Fruit fly (Drosophila melanogaster) whole organism, prepupa: ENCODE data around the gene dally.

ENCODE experiments used
- Blimp-1 ChIP-seq: fragments of 200-800 bp; sonication (Bioruptor generic); optimal IDR thresholded peaks from 3 replicates; lab custom pipeline; 2017; ENCODE audit warnings: missing biosample characterization, missing genetic modification characterization, mild to moderate bottlenecking, moderate library complexity, missing genetic modification reagents
- CG10669 ChIP-seq: fragments of 200-800 bp; sonication (Bioruptor generic); optimal IDR thresholded peaks from 3 replicates; lab custom pipeline; 2018; ENCODE audit warnings: missing biosample characterization, mild to moderate bottlenecking, missing genetic modification characterization, moderate library complexity
- CG11762 ChIP-seq: fragments of 200-800 bp; sonication (Bioruptor generic); optimal IDR thresholded peaks from 3 replicates; lab custom pipeline; 2016; ENCODE audit warnings: missing biosample characterization, missing genetic modification characterization; ENCODE audit not compliant: insufficient read depth
- CG11902 ChIP-seq: fragments of 200-800 bp; sonication (Bioruptor generic); optimal IDR thresholded peaks from 3 replicates; lab custom pipeline; 2016; ENCODE audit warnings: missing biosample characterization, missing genetic modification characterization
- CG15336 ChIP-seq: fragments of 200-800 bp; sonication (Bioruptor generic); IDR thresholded peaks from 2 replicates; pipeline ENCODE4 v1.3.6; 2022; ENCODE audit warnings: missing biosample characterization, missing genetic modification characterization
- CG1621 ChIP-seq: fragments of 200-800 bp; sonication (Bioruptor generic); optimal IDR thresholded peaks from 3 replicates; lab custom pipeline; 2018; ENCODE audit warnings: missing biosample characterization, mild to moderate bottlenecking, missing genetic modification characterization
- CG3032 ChIP-seq: fragments of 200-800 bp; optimal IDR thresholded peaks from 2 replicates; lab custom pipeline; 2019; ENCODE audit warnings: missing biosample characterization, mild to moderate bottlenecking, missing genetic modification characterization, moderate library complexity
- CG31627 ChIP-seq: fragments of 200-800 bp; sonication (Bioruptor generic); optimal IDR thresholded peaks from 3 replicates; lab custom pipeline; 2016; ENCODE audit warnings: missing biosample characterization, missing genetic modification characterization
- CG32006 ChIP-seq: fragments of 200-800 bp; sonication (Bioruptor generic); optimal IDR thresholded peaks from 3 replicates; lab custom pipeline; 2017; ENCODE audit warnings: missing biosample characterization, mild to moderate bottlenecking, missing genetic modification characterization
- CG3919 ChIP-seq: fragments of 200-800 bp; sonication (Bioruptor generic); optimal IDR thresholded peaks from 3 replicates; lab custom pipeline; 2016; ENCODE audit warnings: missing biosample characterization, missing genetic modification characterization
- CG6163 ChIP-seq: fragments of 200-800 bp; sonication (Bioruptor generic); IDR thresholded peaks from 3 replicates; pipeline ENCODE4 v1.3.6; 2022; ENCODE audit warnings: missing biosample characterization, missing genetic modification characterization
- CG6276 ChIP-seq: fragments of 200-800 bp; sonication (Bioruptor generic); optimal IDR thresholded peaks from 2 replicates; lab custom pipeline; 2017; ENCODE audit warnings: missing biosample characterization, mild to moderate bottlenecking, missing genetic modification characterization
- CG6792 ChIP-seq: fragments of 200-800 bp; sonication (Bioruptor generic); optimal IDR thresholded peaks from 3 replicates; lab custom pipeline; 2016; ENCODE audit warnings: missing biosample characterization, missing genetic modification characterization
- CG6808 ChIP-seq: fragments of 200-800 bp; sonication (Bioruptor generic); optimal IDR thresholded peaks from 3 replicates; lab custom pipeline; 2017; ENCODE audit warnings: missing biosample characterization, missing genetic modification characterization, mild to moderate bottlenecking, moderate library complexity, missing genetic modification reagents
- CG7368 ChIP-seq: fragments of 200-800 bp; sonication (Bioruptor generic); optimal IDR thresholded peaks from 3 replicates; lab custom pipeline; 2016; ENCODE audit warnings: missing biosample characterization, missing genetic modification characterization
- CG8119 ChIP-seq: fragments of 200-800 bp; sonication (Bioruptor generic); IDR thresholded peaks from 3 replicates; pipeline ENCODE4 v1.3.6; 2022; ENCODE audit warnings: missing biosample characterization, missing genetic modification characterization
- CG8319 ChIP-seq: fragments of 200-800 bp; sonication (Bioruptor generic); optimal IDR thresholded peaks from 3 replicates; lab custom pipeline; 2016; ENCODE audit warnings: missing biosample characterization, missing genetic modification characterization
- CG8632 ChIP-seq: fragments of 200-800 bp; sonication (Bioruptor generic); optimal IDR thresholded peaks from 3 replicates; lab custom pipeline; 2016; ENCODE audit warnings: missing biosample characterization, missing genetic modification characterization
- CG9139 ChIP-seq: fragments of 200-800 bp; sonication (Bioruptor generic); optimal IDR thresholded peaks from 3 replicates; lab custom pipeline; 2017; ENCODE audit warnings: missing biosample characterization, mild to moderate bottlenecking, missing genetic modification characterization
- Eip75B ChIP-seq: fragments of 200-800 bp; sonication (Bioruptor generic); optimal IDR thresholded peaks from 3 replicates; lab custom pipeline; 2016; ENCODE audit warnings: missing biosample characterization, missing genetic modification characterization
- Eip78C ChIP-seq: fragments of 200-800 bp; sonication (Bioruptor generic); peaks from one replicate; lab custom pipeline; 2016; ENCODE audit warnings: missing biosample characterization, missing genetic modification characterization
- Eip93F ChIP-seq: fragments of 200-800 bp; sonication (Bioruptor generic); optimal IDR thresholded peaks from 2 replicates; lab custom pipeline; 2016; ENCODE audit warnings: missing biosample characterization, mild to moderate bottlenecking, missing genetic modification characterization
- Hr39 ChIP-seq: fragments of 200-800 bp; sonication (Bioruptor generic); optimal IDR thresholded peaks from 2 replicates; lab custom pipeline; 2016; ENCODE audit warnings: missing biosample characterization, missing genetic modification characterization
- Hr4 ChIP-seq: fragments of 200-800 bp; sonication (Bioruptor generic); optimal IDR thresholded peaks from 3 replicates; lab custom pipeline; 2016; ENCODE audit warnings: missing biosample characterization, missing genetic modification characterization
- Lpt ChIP-seq: fragments of 200-800 bp; sonication (Bioruptor generic); optimal IDR thresholded peaks from 3 replicates; lab custom pipeline; 2016; ENCODE audit warnings: missing biosample characterization, missing genetic modification characterization
- Met ChIP-seq: fragments of 200-800 bp; sonication (Bioruptor generic); optimal IDR thresholded peaks from 3 replicates; lab custom pipeline; 2016; ENCODE audit warnings: missing biosample characterization, missing genetic modification characterization
- OdsH ChIP-seq: fragments of 200-800 bp; sonication (Bioruptor generic); optimal IDR thresholded peaks from 3 replicates; lab custom pipeline; 2016; ENCODE audit warnings: missing biosample characterization, missing genetic modification characterization
- Smox ChIP-seq: fragments of 200-800 bp; sonication (Bioruptor generic); optimal IDR thresholded peaks from 3 replicates; lab custom pipeline; 2016; ENCODE audit warnings: missing biosample characterization, missing genetic modification characterization
- Sox102F ChIP-seq: fragments of 200-800 bp; sonication (Bioruptor generic); optimal IDR thresholded peaks from 2 replicates; lab custom pipeline; 2016; ENCODE audit warnings: missing biosample characterization, mild to moderate bottlenecking, missing genetic modification characterization
- achi ChIP-seq: fragments of 200-800 bp; sonication (Bioruptor generic); optimal IDR thresholded peaks from 3 replicates; lab custom pipeline; 2016; ENCODE audit warnings: missing biosample characterization, missing genetic modification characterization
- acj6 ChIP-seq: fragments of 200-800 bp; sonication (Bioruptor generic); optimal IDR thresholded peaks from 3 replicates; lab custom pipeline; 2016; ENCODE audit warnings: missing biosample characterization, missing genetic modification characterization
- cyc ChIP-seq: fragments of 200-800 bp; sonication (Bioruptor generic); optimal IDR thresholded peaks from 3 replicates; lab custom pipeline; 2016; ENCODE audit warnings: missing biosample characterization, missing genetic modification characterization
- dac ChIP-seq: fragments of 200-800 bp; sonication (Bioruptor generic); optimal IDR thresholded peaks from 2 replicates; lab custom pipeline; 2017; ENCODE audit warnings: missing biosample characterization, mild to moderate bottlenecking, missing genetic modification characterization
- dsx ChIP-seq: fragments of 200-800 bp; optimal IDR thresholded peaks from 3 replicates; lab custom pipeline; 2019; ENCODE audit warnings: missing biosample characterization, mild to moderate bottlenecking, missing genetic modification characterization, moderate library complexity; ENCODE audit not compliant: poor library complexity, severe bottlenecking
- eg ChIP-seq: fragments of 200-800 bp; sonication (Bioruptor generic); IDR thresholded peaks from 3 replicates; pipeline ENCODE4 v1.3.6; 2022; ENCODE audit warnings: missing biosample characterization, missing genetic modification characterization
- fd85E ChIP-seq: fragments of 200-800 bp; sonication (Bioruptor generic); optimal IDR thresholded peaks from 3 replicates; lab custom pipeline; 2016; ENCODE audit warnings: missing biosample characterization, missing genetic modification characterization
- fkh ChIP-seq: fragments of 200-800 bp; sonication (Bioruptor generic); optimal IDR thresholded peaks from 3 replicates; lab custom pipeline; 2017; ENCODE audit warnings: missing biosample characterization, mild to moderate bottlenecking, missing genetic modification characterization, moderate library complexity
- lz ChIP-seq: fragments of 200-800 bp; sonication (Bioruptor generic); optimal IDR thresholded peaks from 3 replicates; lab custom pipeline; 2016; ENCODE audit warnings: missing biosample characterization, missing genetic modification characterization
- net ChIP-seq: fragments of 200-800 bp; sonication (Bioruptor generic); optimal IDR thresholded peaks from 3 replicates; lab custom pipeline; 2016; ENCODE audit warnings: missing biosample characterization, missing genetic modification characterization
- pdm3 ChIP-seq: fragments of 200-800 bp; sonication (Bioruptor generic); optimal IDR thresholded peaks from 3 replicates; lab custom pipeline; 2016; ENCODE audit warnings: missing biosample characterization, missing genetic modification characterization
- salr ChIP-seq, 2 experiments: fragments of 200-800 bp; sonication (Bioruptor generic); optimal IDR thresholded peaks; 3 replicates each; lab custom pipeline; 2016 to 2018; ENCODE audit warnings: missing biosample characterization in 2 of 2, missing genetic modification characterization in 2 of 2, mild to moderate bottlenecking in 1 of 2
- spab ChIP-seq: fragments of 200-800 bp; sonication (Bioruptor generic); optimal IDR thresholded peaks from 2 replicates; lab custom pipeline; 2017; ENCODE audit warnings: missing biosample characterization, mild to moderate bottlenecking, missing genetic modification characterization, missing genetic modification reagents
- ss ChIP-seq, 2 experiments: fragments of 200-800 bp; sonication (Bioruptor generic); optimal IDR thresholded peaks; 2 replicates in 1 of 2; 3 replicates in 1 of 2; lab custom pipeline; 2017 to 2018; ENCODE audit warnings: mild to moderate bottlenecking in 2 of 2, missing biosample characterization in 2 of 2, missing genetic modification characterization in 2 of 2, moderate library complexity in 1 of 2
- topi ChIP-seq: fragments of 200-800 bp; sonication (Bioruptor generic); optimal IDR thresholded peaks from 3 replicates; lab custom pipeline; 2016; ENCODE audit warnings: missing biosample characterization, missing genetic modification characterization
- vri ChIP-seq: fragments of 200-800 bp; sonication (Bioruptor generic); optimal IDR thresholded peaks from 3 replicates; lab custom pipeline; 2016; ENCODE audit warnings: missing biosample characterization, mild to moderate bottlenecking, missing genetic modification characterization

Gene dally

dm6 chr3L:8821708-8822660, 5.3 kb upstream of the dally start (continued):
- TF ChIP-seq CG11902 (GFP tag; lab: Kevin White, UChicago): peak; percentile 85
- TF ChIP-seq CG10669 (GFP tag; lab: Kevin White, UChicago): peak; percentile 95
- peak; percentile 95 for TF ChIP-seq Eip75B (GFP tag; lab: Kevin White, UChicago)
- peak; percentile 90 for TF ChIP-seq acj6 (GFP tag; lab: Kevin White, UChicago)
- TF ChIP-seq Lpt (GFP tag; lab: Kevin White, UChicago): peak; percentile 80
- peak; percentile 78 for TF ChIP-seq Hr39 (GFP tag; lab: Kevin White, UChicago)
- peak; percentile 84 for TF ChIP-seq CG31627
- peak; percentile 81 for TF ChIP-seq CG7368
- TF ChIP-seq CG6792 (GFP tag; lab: Kevin White, UChicago): peak; percentile 92
- peak; percentile 85 for TF ChIP-seq eg (GFP tag; lab: Robert Waterston, UW)
- peak; percentile 95 for TF ChIP-seq CG3032 (tag; lab: Kevin White, UChicago)
- TF ChIP-seq CG3919 (GFP tag; lab: Kevin White, UChicago): peak; percentile 95
- peak; percentile 88 for TF ChIP-seq achi (GFP tag; lab: Kevin White, UChicago)
- peak; percentile 92 for TF ChIP-seq CG6808 (GFP tag; lab: Kevin White, UChicago)
- TF ChIP-seq CG15336: peak; percentile 91
- TF ChIP-seq ss (GFP tag; optimal IDR thresholded peaks at IDR 0.05; lab: Kevin White, UChicago): peak; percentile 91 to 93
- peak; percentile 90 for TF ChIP-seq CG11762
- no peak for TF ChIP-seq fkh (GFP tag; lab: Kevin White, UChicago)
- peak; percentile 48 for TF ChIP-seq dac (GFP tag; lab: Kevin White, UChicago)
- TF ChIP-seq CG1621 (tag; lab: Kevin White, UChicago): peak; percentile 91
- peak; percentile 94 for TF ChIP-seq spab (GFP tag; lab: Kevin White, UChicago)
- peak; percentile 96 for TF ChIP-seq CG6163 (GFP tag; lab: Robert Waterston, UW)
- peak; percentile 88 for TF ChIP-seq CG8632
- peak; percentile 83 for TF ChIP-seq Smox (GFP tag; lab: Kevin White, UChicago)
- TF ChIP-seq pdm3 (GFP tag; lab: Kevin White, UChicago): peak; percentile 89
- TF ChIP-seq salr (GFP tag; optimal IDR thresholded peaks at IDR 0.05; lab: Kevin White, UChicago): peak; percentile 73 to 89
- TF ChIP-seq CG8119 (GFP tag; lab: Robert Waterston, UW): peak; percentile 90
- TF ChIP-seq vri: peak; percentile 87
- peak; percentile 86 for TF ChIP-seq Met (GFP tag; lab: Kevin White, UChicago)
- peak; percentile 89 for TF ChIP-seq topi
- TF ChIP-seq fd85E: peak; percentile 40
- peak; percentile 98 for TF ChIP-seq Eip78C

dm6 chr3L:8822881-8823435, 4.3 kb upstream of the dally start:
- TF ChIP-seq Met (GFP tag; lab: Kevin White, UChicago): no peak
- TF ChIP-seq Blimp-1: peak; percentile 91
- TF ChIP-seq Hr39 (GFP tag; lab: Kevin White, UChicago): no peak
- TF ChIP-seq CG11762: no peak
- no peak for TF ChIP-seq CG15336
- no peak for TF ChIP-seq net (GFP tag; lab: Kevin White, UChicago)
- no peak for TF ChIP-seq CG9139 (GFP tag; lab: Kevin White, UChicago)
- TF ChIP-seq lz (GFP tag; lab: Kevin White, UChicago): no peak
- no peak for TF ChIP-seq CG31627
- no peak for TF ChIP-seq cyc
- no peak for TF ChIP-seq CG6276 (GFP tag; lab: Kevin White, UChicago)
- peak; percentile 7 for TF ChIP-seq dsx (GFP tag; lab: Kevin White, UChicago)
- no peak for TF ChIP-seq pdm3 (GFP tag; lab: Kevin White, UChicago)
- TF ChIP-seq CG3919 (GFP tag; lab: Kevin White, UChicago): no peak
- no peak for TF ChIP-seq CG6792 (GFP tag; lab: Kevin White, UChicago)
- TF ChIP-seq Eip93F: no peak
- TF ChIP-seq CG6808 (GFP tag; lab: Kevin White, UChicago): peak; percentile 45
- no peak for TF ChIP-seq acj6 (GFP tag; lab: Kevin White, UChicago)
- no peak for TF ChIP-seq OdsH (GFP tag; lab: Kevin White, UChicago)
- no peak for TF ChIP-seq CG32006
- TF ChIP-seq Sox102F (GFP tag; lab: Kevin White, UChicago): no peak
- TF ChIP-seq CG8319: no peak
- no peak for TF ChIP-seq Smox (GFP tag; lab: Kevin White, UChicago)
- TF ChIP-seq Eip78C: no peak
- TF ChIP-seq eg (GFP tag; lab: Robert Waterston, UW): 0 out of 3 replicates have a peak, but pooled peaks have one; percentile 15
- no peak for TF ChIP-seq Hr4 (GFP tag; lab: Kevin White, UChicago)
- TF ChIP-seq ss (GFP tag; optimal IDR thresholded peaks at IDR 0.05; lab: Kevin White, UChicago): no peak
- TF ChIP-seq CG1621 (tag; lab: Kevin White, UChicago): peak; percentile 6
